Fruit fly (Drosophila melanogaster) whole organism, embryonic: Measurements from ENCODE around the gene foi.

ENCODE experiments used
- Abd-B ChIP-seq: fragments of 200-800 bp; sonication (Bioruptor generic); optimal IDR thresholded peaks from 2 replicates; lab custom pipeline; 2018; ENCODE audit warnings: missing biosample characterization, mild to moderate bottlenecking, missing genetic modification characterization, moderate library complexity
- Antp ChIP-seq: fragments of 200-800 bp; sonication (Bioruptor generic); optimal IDR thresholded peaks from 3 replicates; lab custom pipeline; 2016; ENCODE audit warnings: missing biosample characterization, missing genetic modification characterization
- B-H1 ChIP-seq: fragments of 200-800 bp; sonication (Bioruptor generic); IDR thresholded peaks from 3 replicates; pipeline ENCODE4 v1.3.6; 2022; ENCODE audit warnings: missing biosample characterization, missing genetic modification characterization
- CG10654 ChIP-seq: fragments of 200-800 bp; sonication (Bioruptor generic); optimal IDR thresholded peaks from 2 replicates; lab custom pipeline; 2016; ENCODE audit warnings: missing biosample characterization, missing genetic modification characterization
- CG11560 ChIP-seq: fragments of 200-800 bp; sonication (Bioruptor generic); IDR thresholded peaks from 3 replicates; pipeline ENCODE4 v1.3.6; 2022; ENCODE audit warnings: missing biosample characterization, missing genetic modification characterization
- CG12104 ChIP-seq: fragments of 200-800 bp; sonication (Bioruptor generic); optimal IDR thresholded peaks from 3 replicates; lab custom pipeline; 2016; ENCODE audit warnings: missing biosample characterization, missing genetic modification characterization
- CG12744 ChIP-seq: fragments of 200-800 bp; sonication (Bioruptor generic); optimal IDR thresholded peaks from 2 replicates; lab custom pipeline; 2016; ENCODE audit warnings: missing biosample characterization, missing genetic modification characterization
- CG13894 ChIP-seq: fragments of 200-800 bp; sonication (Bioruptor generic); optimal IDR thresholded peaks from 3 replicates; lab custom pipeline; 2018; ENCODE audit warnings: missing biosample characterization, mild to moderate bottlenecking, missing genetic modification characterization, moderate library complexity
- CG15479 ChIP-seq: fragments of 200-800 bp; sonication (Bioruptor generic); optimal IDR thresholded peaks from 3 replicates; lab custom pipeline; 2019; ENCODE audit warnings: missing biosample characterization, mild to moderate bottlenecking, missing genetic modification characterization, moderate library complexity
- CG15601 ChIP-seq: fragments of 200-800 bp; sonication (Bioruptor generic); optimal IDR thresholded peaks from 3 replicates; lab custom pipeline; 2019; ENCODE audit warnings: missing biosample characterization, mild to moderate bottlenecking, missing genetic modification characterization, moderate library complexity
- CG17612 ChIP-seq: fragments of 200-800 bp; sonication (Bioruptor generic); IDR thresholded peaks from 2 replicates; pipeline ENCODE4 v1.3.6; 2022; ENCODE audit warnings: missing biosample characterization, missing genetic modification characterization
- CG1792 ChIP-seq: fragments of 200-800 bp; sonication (Bioruptor generic); optimal IDR thresholded peaks from 2 replicates; lab custom pipeline; 2016; ENCODE audit warnings: missing biosample characterization, missing genetic modification characterization
- CG1832 ChIP-seq: fragments of 200-800 bp; sonication (Bioruptor generic); optimal IDR thresholded peaks from 2 replicates; lab custom pipeline; 2017; ENCODE audit warnings: missing biosample characterization, mild to moderate bottlenecking, missing genetic modification characterization, inconsistent platforms
- CG2202 ChIP-seq: fragments of 200-800 bp; sonication (Bioruptor generic); optimal IDR thresholded peaks from 2 replicates; lab custom pipeline; 2018; ENCODE audit warnings: missing biosample characterization, mild to moderate bottlenecking, missing genetic modification characterization
- CG2678 ChIP-seq: fragments of 200-800 bp; sonication (Bioruptor generic); optimal IDR thresholded peaks from 3 replicates; lab custom pipeline; 2019; ENCODE audit warnings: missing biosample characterization, mild to moderate bottlenecking, missing genetic modification characterization, moderate library complexity
- CG30403 ChIP-seq: fragments of 200-800 bp; sonication (Bioruptor generic); optimal IDR thresholded peaks from 3 replicates; lab custom pipeline; 2016; ENCODE audit warnings: missing biosample characterization, missing genetic modification characterization
- CG4360 ChIP-seq: fragments of 200-800 bp; sonication (Bioruptor generic); IDR thresholded peaks from 2 replicates; pipeline ENCODE4 v1.3.6; 2022; ENCODE audit warnings: missing biosample characterization, missing genetic modification characterization
- CG4854 ChIP-seq: fragments of 200-800 bp; sonication (Bioruptor generic); optimal IDR thresholded peaks from 2 replicates; lab custom pipeline; 2016; ENCODE audit warnings: missing biosample characterization, missing genetic modification characterization, inconsistent platforms
- CG5180 ChIP-seq: fragments of 200-800 bp; sonication (Bioruptor generic); optimal IDR thresholded peaks from 3 replicates; lab custom pipeline; 2017; ENCODE audit warnings: missing biosample characterization, missing genetic modification characterization, mild to moderate bottlenecking, moderate library complexity, missing genetic modification reagents
- CG6683 ChIP-seq: fragments of 200-800 bp; sonication (Bioruptor generic); optimal IDR thresholded peaks from 2 replicates; lab custom pipeline; 2017; ENCODE audit warnings: missing biosample characterization, mild to moderate bottlenecking, missing genetic modification characterization, missing genetic modification reagents
- CG6813 ChIP-seq: fragments of 200-800 bp; sonication (Bioruptor generic); optimal IDR thresholded peaks from 2 replicates; lab custom pipeline; 2017; ENCODE audit warnings: missing biosample characterization, missing genetic modification characterization, mild to moderate bottlenecking, moderate library complexity, missing genetic modification reagents
- CG7271 ChIP-seq: fragments of 200-800 bp; sonication (Bioruptor generic); optimal IDR thresholded peaks from 2 replicates; lab custom pipeline; 2018; ENCODE audit warnings: missing biosample characterization, mild to moderate bottlenecking, missing genetic modification characterization, moderate library complexity
- CG8388 ChIP-seq: fragments of 200-800 bp; sonication (Bioruptor generic); optimal IDR thresholded peaks from 2 replicates; lab custom pipeline; 2019; ENCODE audit warnings: missing biosample characterization, mild to moderate bottlenecking, missing genetic modification characterization, moderate library complexity
- CkIIα-i1 ChIP-seq: fragments of 200-800 bp; sonication (Bioruptor generic); IDR thresholded peaks from 2 replicates; pipeline ENCODE4 v1.3.6; 2022; ENCODE audit warnings: missing biosample characterization, missing genetic modification characterization
- D ChIP-seq, 2 experiments: fragments of 200-800 bp in 1 of 2; fragments of >200 bp in 1 of 2; sonication (Bioruptor generic) in 1 of 2; optimal IDR thresholded peaks; 2 replicates in 1 of 2; 3 replicates in 1 of 2; lab custom pipeline; 2017; ENCODE audit warnings: mild to moderate bottlenecking in 1 of 2, missing biosample characterization in 1 of 2, missing genetic modification characterization in 1 of 2, missing genetic modification reagents in 1 of 2
- E2f2 ChIP-seq: fragments of 200-800 bp; sonication (Bioruptor generic); IDR thresholded peaks from 2 replicates; pipeline ENCODE4 v1.3.6; 2022; ENCODE audit warnings: missing biosample characterization, missing genetic modification characterization
- Elba2 ChIP-seq: fragments of 200-800 bp; sonication (Bioruptor generic); optimal IDR thresholded peaks from 3 replicates; lab custom pipeline; 2016; ENCODE audit warnings: missing biosample characterization, missing genetic modification characterization
- Hr78 ChIP-seq, 2 experiments: fragments of 200-800 bp in 1 of 2; fragments of >200 bp in 1 of 2; sonication (Bioruptor generic) in 1 of 2; optimal IDR thresholded peaks; 2 replicates each; lab custom pipeline; 2017 to 2019; ENCODE audit warnings: missing biosample characterization in 2 of 2, missing genetic modification characterization in 2 of 2, mild to moderate bottlenecking in 1 of 2, moderate library complexity in 1 of 2
- Lpt ChIP-seq: fragments of >200 bp; optimal IDR thresholded peaks from 2 replicates; lab custom pipeline; 2018; ENCODE audit warnings: missing biosample characterization, missing genetic modification characterization
- MESR4 ChIP-seq: fragments of 200-800 bp; sonication (Bioruptor generic); optimal IDR thresholded peaks from 2 replicates; lab custom pipeline; 2018; ENCODE audit warnings: missing biosample characterization, mild to moderate bottlenecking, missing genetic modification characterization, moderate library complexity
- Opbp ChIP-seq: fragments of 200-800 bp; sonication (Bioruptor generic); IDR thresholded peaks from 3 replicates; pipeline ENCODE4 v1.3.6; 2022; ENCODE audit warnings: missing biosample characterization, missing genetic modification characterization; ENCODE audit not compliant: partially characterized antibody
- Sry-β ChIP-seq: fragments of 200-800 bp; sonication (Bioruptor generic); optimal IDR thresholded peaks from 2 replicates; lab custom pipeline; 2018; ENCODE audit warnings: missing biosample characterization, mild to moderate bottlenecking, missing genetic modification characterization, moderate library complexity
- Xbp1 ChIP-seq: fragments of 200-800 bp; sonication (Bioruptor generic); optimal IDR thresholded peaks from 3 replicates; lab custom pipeline; 2016; ENCODE audit warnings: missing biosample characterization, mild to moderate bottlenecking, missing genetic modification characterization
- bowl ChIP-seq: fragments of 200-800 bp; sonication (Bioruptor generic); IDR thresholded peaks from 2 replicates; pipeline ENCODE4 v1.3.6; 2022; ENCODE audit warnings: missing biosample characterization, missing genetic modification characterization
- bsh ChIP-seq, 2 experiments: fragments of 200-800 bp; sonication (Bioruptor generic); optimal IDR thresholded peaks; 2 replicates each; lab custom pipeline; 2017 to 2018; ENCODE audit warnings: mild to moderate bottlenecking in 2 of 2, missing biosample characterization in 2 of 2, missing genetic modification characterization in 2 of 2, moderate library complexity in 1 of 2
- dmrt11E ChIP-seq: fragments of 200-800 bp; sonication (Bioruptor generic); optimal IDR thresholded peaks from 3 replicates; lab custom pipeline; 2018; ENCODE audit warnings: missing biosample characterization, mild to moderate bottlenecking, missing genetic modification characterization, moderate library complexity
- exex ChIP-seq: fragments of 200-800 bp; sonication (Bioruptor generic); optimal IDR thresholded peaks from 4 replicates; lab custom pipeline; 2018; ENCODE audit warnings: missing biosample characterization, mild to moderate bottlenecking, missing genetic modification characterization, moderate library complexity
- fd102C ChIP-seq: fragments of 200-800 bp; sonication (Bioruptor generic); optimal IDR thresholded peaks from 2 replicates; lab custom pipeline; 2018; ENCODE audit warnings: missing biosample characterization, mild to moderate bottlenecking, missing genetic modification characterization, moderate library complexity
- gcm2 ChIP-seq: fragments of 200-800 bp; sonication (Bioruptor generic); optimal IDR thresholded peaks from 2 replicates; lab custom pipeline; 2016; ENCODE audit warnings: missing biosample characterization, missing genetic modification characterization
- gsb-n ChIP-seq: fragments of 200-800 bp; sonication (Bioruptor generic); optimal IDR thresholded peaks from 3 replicates; lab custom pipeline; 2018; ENCODE audit warnings: missing biosample characterization, mild to moderate bottlenecking, missing genetic modification characterization
- ind ChIP-seq: fragments of 200-800 bp; sonication (Bioruptor generic); optimal IDR thresholded peaks from 3 replicates; lab custom pipeline; 2016; ENCODE audit warnings: missing biosample characterization, missing genetic modification characterization
- kay ChIP-seq: fragments of 200-800 bp; sonication (Bioruptor generic); optimal IDR thresholded peaks from 2 replicates; lab custom pipeline; 2016; ENCODE audit warnings: missing biosample characterization, missing genetic modification characterization
- maf-S ChIP-seq: fragments of 200-800 bp; sonication (Bioruptor generic); optimal IDR thresholded peaks from 2 replicates; lab custom pipeline; 2016; ENCODE audit warnings: missing biosample characterization, missing genetic modification characterization
- mirr ChIP-seq: fragments of 200-800 bp; sonication (Bioruptor generic); optimal IDR thresholded peaks from 3 replicates; lab custom pipeline; 2018; ENCODE audit warnings: missing biosample characterization, mild to moderate bottlenecking, missing genetic modification characterization
- nau ChIP-seq: fragments of 200-800 bp; sonication (Bioruptor generic); optimal IDR thresholded peaks from 3 replicates; lab custom pipeline; 2017; ENCODE audit warnings: missing biosample characterization, mild to moderate bottlenecking, missing genetic modification characterization, missing genetic modification reagents
- p53 ChIP-seq: fragments of 200-800 bp; sonication (Bioruptor generic); optimal IDR thresholded peaks from 2 replicates; lab custom pipeline; 2016; ENCODE audit warnings: missing biosample characterization, missing genetic modification characterization
- phol ChIP-seq: fragments of 200-800 bp; sonication (Bioruptor generic); optimal IDR thresholded peaks from 3 replicates; lab custom pipeline; 2018; ENCODE audit warnings: missing biosample characterization, mild to moderate bottlenecking, missing genetic modification characterization, moderate library complexity
- usp ChIP-seq: fragments of >200 bp; optimal IDR thresholded peaks from 2 replicates; lab custom pipeline; 2017; ENCODE audit warnings: missing biosample characterization, missing genetic modification characterization
- zfh2 ChIP-seq: fragments of 200-800 bp; sonication (Bioruptor generic); optimal IDR thresholded peaks from 2 replicates; lab custom pipeline; 2016; ENCODE audit warnings: missing biosample characterization, missing genetic modification characterization

The foi gene

dm6 chr3L:8547104-8547523 lies 22.1 kb downstream of the foi start (continued):
- TF ChIP-seq kay (GFP tag; lab: Kevin White, UChicago) (peak; percentile 68), p53 (no peak), gcm2 (GFP tag; lab: Kevin White, UChicago) (peak; percentile 37), CkIIα-i1 (no peak), bowl (peak; percentile 47; the same call in 1 of the 2 replicates), CG5180 (GFP tag; lab: Kevin White, UChicago) (peak; percentile 73), ind (GFP tag; lab: Kevin White, UChicago) (peak; percentile 81), phol (tag; lab: Kevin White, UChicago) (peak; percentile 89), CG12104 (peak; percentile 82), CG6683 (GFP tag; lab: Kevin White, UChicago) (peak; percentile 55), CG17612 (GFP tag; lab: Robert Waterston, UW) (peak; percentile 73), CG4854 (GFP tag; lab: Kevin White, UChicago) (peak; percentile 71), Abd-B (peak; percentile 87), CG4360 (GFP tag; lab: Robert Waterston, UW) (peak; percentile 37; the same call in 1 of the 2 replicates), usp (no peak), exex (peak; percentile 55), CG1832 (GFP tag; lab: Kevin White, UChicago) (no peak), Xbp1 (GFP tag; lab: Kevin White, UChicago) (peak; percentile 88), nau (peak; percentile 89), CG15601 (peak; percentile 75), CG15479 (GFP tag; lab: Kevin White, UChicago) (no peak), E2f2 (GFP tag; lab: Robert Waterston, UW) (peak; percentile 44), Hr78 (GFP tag; optimal IDR thresholded peaks at IDR 0.05; lab: Kevin White, UChicago) (peak in 1 of 2 experiments; percentile 37), fd102C (GFP tag; lab: Kevin White, UChicago) (no peak), CG30403 (GFP tag; lab: Kevin White, UChicago) (peak; percentile 92), CG6813 (peak; percentile 78), Lpt (GFP tag; lab: Kevin White, UChicago) (no peak), CG12744 (GFP tag; lab: Kevin White, UChicago) (peak; percentile 49), Opbp (GFP tag; lab: Robert Waterston, UW) (no peak), Sry-β (GFP tag; lab: Kevin White, UChicago) (no peak), gsb-n (tag; lab: Kevin White, UChicago) (peak; percentile 73), CG8388 (GFP tag; lab: Kevin White, UChicago) (peak; percentile 87), mirr (GFP tag; lab: Kevin White, UChicago) (peak; percentile 43), zfh2 (GFP tag; lab: Kevin White, UChicago) (peak; percentile 74), D (optimal IDR thresholded peaks at IDR 0.05; lab: Kevin White, UChicago) (no peak), D (GFP tag; optimal IDR thresholded peaks at IDR 0.05; lab: Kevin White, UChicago) (peak; percentile 71), CG2678 (tag; lab: Kevin White, UChicago) (peak; percentile 95), Antp (GFP tag; lab: Kevin White, UChicago) (peak; percentile 69), CG10654 (GFP tag; lab: Kevin White, UChicago) (peak; percentile 79), bsh (GFP tag; optimal IDR thresholded peaks at IDR 0.05; lab: Kevin White, UChicago) (peak in 1 of 2 experiments; percentile 87), CG13894 (tag; lab: Kevin White, UChicago) (peak; percentile 73), maf-S (GFP tag; lab: Kevin White, UChicago) (peak; percentile 50), CG7271 (tag; lab: Kevin White, UChicago) (peak; percentile 22), CG11560 (tag; lab: Robert Waterston, UW) (peak; percentile 63), Elba2 (GFP tag; lab: Kevin White, UChicago) (no peak), B-H1 (GFP tag; lab: Robert Waterston, UW) (peak; percentile 73), MESR4 (GFP tag; lab: Kevin White, UChicago) (no peak), CG2202 (tag; lab: Kevin White, UChicago) (peak; percentile 50), dmrt11E (tag; lab: Kevin White, UChicago) (peak; percentile 74), CG1792 (GFP tag; lab: Kevin White, UChicago) (peak; percentile 34)
